Fruit fly (Drosophila melanogaster) whole organism, prepupa: Measurements from ENCODE around the gene CG5509.
"Not testable (repeated sequence)": the region's sequence is repeated elsewhere in the genome, so short reads cannot be mapped to it uniquely, and the experiment has no call there.

Experiments used
- CG6808 ChIP-seq: fragments of 200-800 bp; sonication (Bioruptor generic); optimal IDR thresholded peaks from 3 replicates; lab custom pipeline; 2017; ENCODE audit warnings: missing biosample characterization, missing genetic modification characterization, mild to moderate bottlenecking, moderate library complexity, missing genetic modification reagents
- CG6854 ChIP-seq: fragments of 200-800 bp; sonication (Bioruptor generic); optimal IDR thresholded peaks from 2 replicates; lab custom pipeline; 2017; ENCODE audit warnings: missing biosample characterization, mild to moderate bottlenecking, missing genetic modification characterization
- Smox ChIP-seq: fragments of 200-800 bp; sonication (Bioruptor generic); optimal IDR thresholded peaks from 3 replicates; lab custom pipeline; 2016; ENCODE audit warnings: missing biosample characterization, missing genetic modification characterization
- achi ChIP-seq: fragments of 200-800 bp; sonication (Bioruptor generic); optimal IDR thresholded peaks from 3 replicates; lab custom pipeline; 2016; ENCODE audit warnings: missing biosample characterization, missing genetic modification characterization
- fkh ChIP-seq: fragments of 200-800 bp; sonication (Bioruptor generic); optimal IDR thresholded peaks from 3 replicates; lab custom pipeline; 2017; ENCODE audit warnings: missing biosample characterization, mild to moderate bottlenecking, missing genetic modification characterization, moderate library complexity
- ss ChIP-seq, 2 experiments: fragments of 200-800 bp; sonication (Bioruptor generic); optimal IDR thresholded peaks; 2 replicates in 1 of 2; 3 replicates in 1 of 2; lab custom pipeline; 2017 to 2018; ENCODE audit warnings: mild to moderate bottlenecking in 2 of 2, missing biosample characterization in 2 of 2, missing genetic modification characterization in 2 of 2, moderate library complexity in 1 of 2
- topi ChIP-seq: fragments of 200-800 bp; sonication (Bioruptor generic); optimal IDR thresholded peaks from 3 replicates; lab custom pipeline; 2016; ENCODE audit warnings: missing biosample characterization, missing genetic modification characterization
- vri ChIP-seq: fragments of 200-800 bp; sonication (Bioruptor generic); optimal IDR thresholded peaks from 3 replicates; lab custom pipeline; 2016; ENCODE audit warnings: missing biosample characterization, mild to moderate bottlenecking, missing genetic modification characterization

Gene CG5509

DNA sequence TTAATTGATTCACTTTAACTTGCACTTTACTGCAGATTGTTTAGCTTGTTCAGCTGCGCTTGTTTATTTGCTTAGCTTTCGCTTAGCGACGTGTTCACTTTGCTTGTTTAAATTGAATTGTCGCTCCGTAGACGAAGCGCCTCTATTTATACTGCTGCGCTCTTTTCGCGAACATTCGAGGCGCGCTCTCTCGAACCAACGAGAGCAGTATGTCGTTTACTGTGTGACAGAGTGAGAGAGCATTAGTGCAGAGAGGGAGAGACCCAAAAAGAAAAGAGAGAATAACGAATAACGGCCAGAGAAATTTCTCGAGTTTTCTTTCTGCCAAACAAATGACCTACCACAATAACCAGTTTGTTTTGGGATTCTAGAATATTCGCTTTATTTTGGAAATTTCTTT, 15.4 kb downstream of the CG5509 start, which contains the start of gene Hsp70Ba:
Hsp70Ba (minus strand) TSS at position 102 of the 400 bp plus-strand sequence.
- not testable (repeated sequence) for TF ChIP-seq vri (GFP tag; lab: Kevin White, UChicago); Smox (GFP tag; lab: Kevin White, UChicago); topi

DNA sequence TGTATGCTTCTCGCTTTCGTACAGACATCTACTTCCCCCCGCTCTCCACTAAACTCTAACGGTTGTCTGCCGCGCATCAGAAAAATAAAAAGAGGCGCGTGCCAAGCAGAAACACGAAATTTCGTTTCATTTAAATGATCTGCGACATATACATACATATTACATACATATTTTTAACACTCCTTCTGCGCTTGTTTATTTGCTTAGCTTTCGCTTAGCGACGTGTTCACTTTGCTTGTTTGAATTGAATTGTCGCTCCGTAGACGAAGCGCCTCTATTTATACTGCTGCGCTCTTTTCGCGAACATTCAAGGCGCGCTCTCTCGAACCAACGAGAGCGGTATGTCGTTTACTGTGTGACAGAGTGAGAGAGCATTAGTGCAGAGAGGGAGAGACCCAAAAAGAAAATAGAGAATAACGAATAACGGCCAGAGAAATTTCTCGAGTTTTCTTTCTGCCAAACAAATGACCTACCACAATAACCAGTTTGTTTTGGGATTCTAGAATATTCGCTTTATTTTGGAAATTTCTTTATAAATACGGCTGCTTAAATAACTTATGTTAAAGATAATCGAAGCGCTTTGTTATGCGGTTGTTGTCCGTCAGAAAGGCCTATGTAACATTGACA, 25.1 kb downstream of the CG5509 start:
- TF ChIP-seq CG6808 (GFP tag; lab: Kevin White, UChicago) (peak; percentile 1), fkh (peak; percentile 60), ss (GFP tag; optimal IDR thresholded peaks at IDR 0.05; lab: Kevin White, UChicago) (peak in 1 of 2 experiments; percentile 17)

DNA sequence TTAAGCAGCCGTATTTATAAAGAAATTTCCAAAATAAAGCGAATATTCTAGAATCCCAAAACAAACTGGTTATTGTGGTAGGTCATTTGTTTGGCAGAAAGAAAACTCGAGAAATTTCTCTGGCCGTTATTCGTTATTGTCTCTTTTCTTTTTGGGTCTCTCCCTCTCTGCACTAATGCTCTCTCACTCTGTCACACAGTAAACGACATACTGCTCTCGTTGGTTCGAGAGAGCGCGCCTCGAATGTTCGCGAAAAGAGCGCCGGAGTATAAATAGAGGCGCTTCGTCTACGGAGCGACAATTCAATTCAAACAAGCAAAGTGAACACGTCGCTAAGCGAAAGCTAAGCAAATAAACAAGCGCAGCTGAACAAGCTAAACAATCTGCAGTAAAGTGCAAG, 49.9 kb downstream of the CG5509 start, which contains the start of gene Hsp70Bbb:
Hsp70Bbb (plus strand) TSS at position 301 of the 400 bp plus-strand sequence.
- not testable (repeated sequence) for TF ChIP-seq fkh; CG6854; achi (GFP tag; lab: Kevin White, UChicago)
